Worm (Caenorhabditis elegans) whole organism, mixed stage, embryonic: ENCODE results near the gene hrg-5.

ENCODE experiments used
- bed-3 ChIP-seq: fragments of 200-800 bp; sonication (Bioruptor generic); optimal IDR thresholded peaks from 3 replicates; lab custom pipeline; 2018; ENCODE audit warnings: mild to moderate bottlenecking, missing genetic modification characterization, moderate library complexity, missing compliant biosample characterization
- blmp-1 ChIP-seq: fragments of 150-350 bp; optimal IDR thresholded peaks from 2 replicates; lab custom pipeline; 2014; ENCODE audit warnings: missing biosample characterization, missing genetic modification characterization
- ceh-39 ChIP-seq: fragments of 150-350 bp; optimal IDR thresholded peaks from 2 replicates; lab custom pipeline; 2014; ENCODE audit warnings: missing biosample characterization, missing genetic modification characterization
- ceh-43 ChIP-seq: fragments of 200-800 bp; sonication (Bioruptor generic); optimal IDR thresholded peaks from 2 replicates; lab custom pipeline; 2018; ENCODE audit warnings: mild to moderate bottlenecking, missing genetic modification characterization, moderate library complexity, missing compliant biosample characterization
- ceh-83 ChIP-seq: fragments of 200-800 bp; sonication (Bioruptor generic); optimal IDR thresholded peaks from 2 replicates; lab custom pipeline; 2018; ENCODE audit warnings: mild to moderate bottlenecking, missing genetic modification characterization, missing compliant biosample characterization
- ces-1 ChIP-seq: fragments of 150-350 bp; optimal IDR thresholded peaks from 2 replicates; lab custom pipeline; 2014; ENCODE audit warnings: missing biosample characterization, missing genetic modification reagents, missing genetic modification characterization
- cnd-1 ChIP-seq: fragments of 200-800 bp; sonication (Bioruptor generic); optimal IDR thresholded peaks from 2 replicates; lab custom pipeline; 2018; ENCODE audit warnings: mild to moderate bottlenecking, missing genetic modification characterization, missing compliant biosample characterization
- drap-1 ChIP-seq: fragments of 200-800 bp; sonication (Bioruptor generic); optimal IDR thresholded peaks from 3 replicates; lab custom pipeline; 2018; ENCODE audit warnings: mild to moderate bottlenecking, missing genetic modification characterization, missing compliant biosample characterization
- elt-1 ChIP-seq: sonication (generic microtip); optimal IDR thresholded peaks from 2 replicates; lab custom pipeline; 2017; ENCODE audit warnings: missing genetic modification characterization, mild to moderate bottlenecking, missing compliant biosample characterization, antibody characterized with exemption, moderate library complexity, borderline replicate concordance; ENCODE audit not compliant: insufficient read depth
- elt-3 ChIP-seq: fragments of 150-350 bp; optimal IDR thresholded peaks from 2 replicates; lab custom pipeline; 2014; ENCODE audit warnings: missing biosample characterization, missing genetic modification characterization
- flh-1 ChIP-seq: fragments of 200-800 bp; sonication (Bioruptor generic); optimal IDR thresholded peaks from 2 replicates; lab custom pipeline; 2018; ENCODE audit warnings: mild to moderate bottlenecking, missing genetic modification characterization, moderate library complexity, missing compliant biosample characterization
- ham-2 ChIP-seq: fragments of 200-800 bp; sonication (Bioruptor generic); optimal IDR thresholded peaks from 2 replicates; lab custom pipeline; 2018; ENCODE audit warnings: mild to moderate bottlenecking, missing genetic modification characterization, missing compliant biosample characterization
- hlh-1 ChIP-seq: fragments of 150-350 bp; optimal IDR thresholded peaks from 2 replicates; lab custom pipeline; 2014; ENCODE audit warnings: missing biosample characterization, missing genetic modification reagents, missing genetic modification characterization
- lin-13 ChIP-seq: fragments of 150-350 bp; optimal IDR thresholded peaks from 2 replicates; lab custom pipeline; 2014; ENCODE audit warnings: missing biosample characterization, missing genetic modification characterization
- lin-32 ChIP-seq: fragments of 200-800 bp; sonication (Bioruptor generic); optimal IDR thresholded peaks from 2 replicates; lab custom pipeline; 2018; ENCODE audit warnings: mild to moderate bottlenecking, missing genetic modification characterization, missing compliant biosample characterization
- lsy-2 ChIP-seq: fragments of 150-350 bp; optimal IDR thresholded peaks from 2 replicates; lab custom pipeline; 2014; ENCODE audit warnings: missing biosample characterization, missing genetic modification characterization
- mab-5 ChIP-seq: fragments of 150-350 bp; optimal IDR thresholded peaks from 2 replicates; lab custom pipeline; 2014; ENCODE audit warnings: missing biosample characterization, missing genetic modification characterization
- mep-1 ChIP-seq: fragments of 150-350 bp; optimal IDR thresholded peaks from 2 replicates; lab custom pipeline; 2017; ENCODE audit warnings: missing biosample characterization, missing genetic modification reagents, missing genetic modification characterization, inconsistent platforms
- mls-2 ChIP-seq: sonication (generic microtip); optimal IDR thresholded peaks from 2 replicates; lab custom pipeline; 2016; ENCODE audit warnings: mild to moderate bottlenecking, missing genetic modification characterization, moderate library complexity, missing compliant biosample characterization
- nhr-12 ChIP-seq: fragments of 150-350 bp; optimal IDR thresholded peaks from 2 replicates; lab custom pipeline; 2014; ENCODE audit warnings: missing biosample characterization, missing genetic modification characterization
- nhr-2 ChIP-seq: fragments of 150-350 bp; optimal IDR thresholded peaks from 2 replicates; lab custom pipeline; 2014; ENCODE audit warnings: missing biosample characterization, missing genetic modification characterization
- nhr-237 ChIP-seq: fragments of 150-350 bp; optimal IDR thresholded peaks from 2 replicates; lab custom pipeline; 2014; ENCODE audit warnings: missing biosample characterization, missing genetic modification characterization
- nhr-28 ChIP-seq: fragments of 150-350 bp; optimal IDR thresholded peaks from 2 replicates; lab custom pipeline; 2014; ENCODE audit warnings: missing biosample characterization, missing genetic modification characterization
- nhr-76 ChIP-seq: sonication (generic microtip); optimal IDR thresholded peaks from 2 replicates; lab custom pipeline; 2017; ENCODE audit warnings: missing biosample characterization, missing genetic modification characterization
- pha-4 ChIP-seq: fragments of 150-350 bp; optimal IDR thresholded peaks from 2 replicates; lab custom pipeline; 2018; ENCODE audit warnings: missing biosample characterization, missing genetic modification reagents, missing genetic modification characterization
- sem-2 ChIP-seq: fragments of 200-800 bp; sonication (Bioruptor generic); optimal IDR thresholded peaks from 2 replicates; lab custom pipeline; 2018; ENCODE audit warnings: mild to moderate bottlenecking, missing genetic modification characterization, missing compliant biosample characterization
- snpc-4 ChIP-seq: fragments of 150-350 bp; optimal IDR thresholded peaks from 2 replicates; lab custom pipeline; 2014; ENCODE audit warnings: missing biosample characterization, missing genetic modification characterization
- sptf-1 ChIP-seq: sonication (generic microtip); optimal IDR thresholded peaks from 2 replicates; lab custom pipeline; 2017; ENCODE audit warnings: mild to moderate bottlenecking, missing genetic modification characterization, moderate library complexity, missing compliant biosample characterization
- tbx-8 ChIP-seq: fragments of 200-800 bp; sonication (Bioruptor generic); optimal IDR thresholded peaks from 2 replicates; lab custom pipeline; 2018; ENCODE audit warnings: mild to moderate bottlenecking, missing genetic modification characterization, moderate library complexity, missing compliant biosample characterization
- unc-120 ChIP-seq: sonication (generic microtip); optimal IDR thresholded peaks from 2 replicates; lab custom pipeline; 2017; ENCODE audit warnings: missing genetic modification characterization, missing compliant biosample characterization; ENCODE audit not compliant: poor library complexity, severe bottlenecking
- unc-39 ChIP-seq: fragments of 150-350 bp; optimal IDR thresholded peaks from 2 replicates; lab custom pipeline; 2014; ENCODE audit warnings: missing biosample characterization, missing genetic modification characterization
- unc-62 ChIP-seq: fragments of 150-350 bp; optimal IDR thresholded peaks from 2 replicates; lab custom pipeline; 2014; ENCODE audit warnings: missing biosample characterization, missing genetic modification reagents, missing genetic modification characterization
- zip-8 ChIP-seq: fragments of 150-350 bp; optimal IDR thresholded peaks from 2 replicates; lab custom pipeline; 2014; ENCODE audit warnings: missing biosample characterization, missing genetic modification characterization
- ztf-11 ChIP-seq: fragments of 150-350 bp; optimal IDR thresholded peaks from 2 replicates; lab custom pipeline; 2014; ENCODE audit warnings: missing biosample characterization, missing genetic modification characterization

Gene hrg-5

ce11 chrIV:11029412-11029811 is at the start of gene hrg-5:
Gene hrg-5 (minus strand): TSS chrIV:11029428.
- no peak for TF ChIP-seq unc-39 (tag; lab: Kevin White, UChicago)
- TF ChIP-seq ceh-83 (GFP tag; lab: Kevin White, UChicago): no peak
- TF ChIP-seq bed-3 (GFP tag; lab: Kevin White, UChicago): no peak
- no peak for TF ChIP-seq tbx-8 (GFP tag; lab: Kevin White, UChicago)
- no peak for TF ChIP-seq drap-1 (GFP tag; lab: Kevin White, UChicago)

- TF ChIP-seq mls-2: no peak
- TF ChIP-seq lin-13: no peak
- TF ChIP-seq unc-62: no peak
- no peak for TF ChIP-seq lin-32 (GFP tag; lab: Kevin White, UChicago)
- no peak for TF ChIP-seq unc-120 (tag; lab: Kevin White, UChicago)
- no peak for TF ChIP-seq ztf-11 (tag; lab: Kevin White, UChicago)
- no peak for TF ChIP-seq sem-2 (GFP tag; lab: Kevin White, UChicago)
- no peak for TF ChIP-seq hlh-1 (tag; lab: Kevin White, UChicago)
- no peak for TF ChIP-seq nhr-12
- no peak for TF ChIP-seq nhr-28 (tag; lab: Kevin White, UChicago)
- no peak for TF ChIP-seq lsy-2 (tag; lab: Kevin White, UChicago)
- TF ChIP-seq bed-3 (GFP tag; lab: Kevin White, UChicago): no peak
Observed at ce11 chrIV:11078482-11078881, 49.3 kb upstream of the hrg-5 start, which contains the start of gene Y5F2A.4. Gene Y5F2A.4 (minus strand): TSS chrIV:11078582.

- peak; percentile 16 for TF ChIP-seq tbx-8 (GFP tag; lab: Kevin White, UChicago)
- TF ChIP-seq sptf-1 (tag; lab: Kevin White, UChicago): peak; percentile 80
Observed at ce11 chrIV:11070895-11071294, 41.7 kb upstream of the hrg-5 start.

ce11 chrIV:11068314-11068713 is 39.1 kb upstream of the hrg-5 start:
- TF ChIP-seq unc-62 (peak; percentile 100), pha-4 (tag; lab: Kevin White, UChicago) (no peak), lsy-2 (tag; lab: Kevin White, UChicago) (no peak), cnd-1 (tag; lab: Kevin White, UChicago) (no peak), mab-5 (peak; percentile 62), hlh-1 (tag; lab: Kevin White, UChicago) (peak; percentile 68), lin-32 (GFP tag; lab: Kevin White, UChicago) (no peak), bed-3 (GFP tag; lab: Kevin White, UChicago) (no peak), ces-1 (GFP tag; lab: Kevin White, UChicago) (no peak), nhr-12 (no peak), unc-39 (tag; lab: Kevin White, UChicago) (no peak), zip-8 (tag; lab: Kevin White, UChicago) (no peak), sem-2 (GFP tag; lab: Kevin White, UChicago) (no peak), snpc-4 (tag; lab: Kevin White, UChicago) (no peak), lin-13 (no peak), nhr-237 (tag; lab: Kevin White, UChicago) (no peak), elt-1 (tag; lab: Kevin White, UChicago) (no peak), blmp-1 (tag; lab: Kevin White, UChicago) (no peak), flh-1 (GFP tag; lab: Kevin White, UChicago) (no peak), nhr-76 (tag; lab: Kevin White, UChicago) (no peak), ceh-39 (tag; lab: Kevin White, UChicago) (no peak), ztf-11 (tag; lab: Kevin White, UChicago) (no peak), unc-120 (tag; lab: Kevin White, UChicago) (peak; percentile 57)

ce11 chrIV:11067003-11067402 is 37.8 kb upstream of the hrg-5 start, which contains the start of gene ttr-17:
Gene ttr-17 (minus strand): TSS chrIV:11067026.
- TF ChIP-seq lsy-2 (tag; lab: Kevin White, UChicago) (no peak), unc-62 (peak; percentile 52)
- TF ChIP-seq, all 35 proteins: peak for 1

- TF ChIP-seq nhr-2 (tag; lab: Kevin White, UChicago): no peak
- TF ChIP-seq unc-120 (tag; lab: Kevin White, UChicago): peak; percentile 59
- TF ChIP-seq sptf-1 (tag; lab: Kevin White, UChicago): no peak
- no peak for TF ChIP-seq nhr-76 (tag; lab: Kevin White, UChicago)
- no peak for TF ChIP-seq mls-2
- no peak for TF ChIP-seq lin-32 (GFP tag; lab: Kevin White, UChicago)
- TF ChIP-seq lin-13: no peak
- peak; percentile 97 for TF ChIP-seq hlh-1 (tag; lab: Kevin White, UChicago)
- TF ChIP-seq snpc-4 (tag; lab: Kevin White, UChicago): no peak
- TF ChIP-seq mep-1 (tag; lab: Kevin White, UChicago): no peak
- no peak for TF ChIP-seq ceh-39 (tag; lab: Kevin White, UChicago)
- TF ChIP-seq lsy-2 (tag; lab: Kevin White, UChicago): no peak
- peak; percentile 80 for TF ChIP-seq unc-62
- no peak for TF ChIP-seq drap-1 (GFP tag; lab: Kevin White, UChicago)
- no peak for TF ChIP-seq ztf-11 (tag; lab: Kevin White, UChicago)
- no peak for TF ChIP-seq pha-4 (tag; lab: Kevin White, UChicago)
- no peak for TF ChIP-seq ceh-43 (GFP tag; lab: Kevin White, UChicago)
- no peak for TF ChIP-seq nhr-237 (tag; lab: Kevin White, UChicago)
- TF ChIP-seq elt-3 (tag; lab: Kevin White, UChicago): no peak
- TF ChIP-seq ham-2: no peak
- no peak for TF ChIP-seq bed-3 (GFP tag; lab: Kevin White, UChicago)
- TF ChIP-seq nhr-28 (tag; lab: Kevin White, UChicago): no peak
- no peak for TF ChIP-seq unc-39 (tag; lab: Kevin White, UChicago)
- TF ChIP-seq zip-8 (tag; lab: Kevin White, UChicago): no peak
Observed at ce11 chrIV:11063962-11064361, 34.7 kb upstream of the hrg-5 start, which contains the start of gene ttr-16. Gene ttr-16 (minus strand): TSS chrIV:11064137.
